Worm (Caenorhabditis elegans): ENCODE data around the gene rnp-4.

DNA sequence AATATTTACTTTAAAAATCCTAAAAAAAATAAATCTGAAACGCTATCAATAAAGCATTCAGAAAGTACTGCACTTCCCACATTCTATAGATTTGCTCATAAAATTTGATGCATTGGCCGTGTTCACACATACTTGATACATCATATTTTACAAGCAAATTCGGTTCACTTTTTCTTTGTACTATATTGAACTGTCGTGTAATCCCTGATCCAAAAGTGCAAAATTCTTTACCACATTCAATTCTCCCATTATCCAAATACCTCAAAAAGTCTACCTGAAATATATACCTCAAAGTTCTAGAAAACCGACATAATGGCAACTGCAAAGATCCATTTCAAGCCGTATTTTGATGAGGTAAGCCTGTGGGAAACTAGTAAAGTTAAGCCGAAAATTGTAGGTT lies 35.7 kb downstream of the rnp-4 start, which contains the start of gene nex-3:
- no peak for TF ChIP-seq F37D6.2 (tag; optimal IDR thresholded peaks at IDR 0.05)
- no peak for TF ChIP-seq nhr-10 (tag; optimal IDR thresholded peaks at IDR 0.05)
- TF ChIP-seq F49E8.2 (tag; optimal IDR thresholded peaks at IDR 0.05; ENCODE audit: borderline replicate concordance), result no peak
- no peak for TF ChIP-seq dpl-1 (GFP tag; optimal IDR thresholded peaks at IDR 0.05)
- TF ChIP-seq fos-1 (tag; optimal IDR thresholded peaks at IDR 0.05), result no peak
- no peak for TF ChIP-seq ceh-82 (tag; optimal IDR thresholded peaks at IDR 0.05)
- TF ChIP-seq D1046.2 (GFP tag; IDR thresholded peaks at IDR 0.05), result no peak
- TF ChIP-seq skn-1 (tag; optimal IDR thresholded peaks at IDR 0.05), result no peak
- TF ChIP-seq nhr-111 (GFP tag; optimal IDR thresholded peaks at IDR 0.05), result no peak

Measured in whole organism, L4 larva.